Fruit fly (Drosophila melanogaster) whole organism, embryonic: ENCODE data around the gene Adgf-D.

Experiments used
- Asciz ChIP-seq: fragments of 200-800 bp; sonication (Bioruptor generic); optimal IDR thresholded peaks from 2 replicates; lab custom pipeline; 2017; ENCODE audit warnings: missing biosample characterization, mild to moderate bottlenecking, missing genetic modification characterization, missing genetic modification reagents
- Atf6 ChIP-seq: fragments of 200-800 bp; sonication (Bioruptor generic); IDR thresholded peaks from 2 replicates; pipeline ENCODE4 v1.3.6; 2022; ENCODE audit warnings: missing biosample characterization, missing genetic modification characterization
- CG10543 ChIP-seq: fragments of 200-800 bp; sonication (Bioruptor generic); optimal IDR thresholded peaks from 3 replicates; lab custom pipeline; 2017; ENCODE audit warnings: missing biosample characterization, mild to moderate bottlenecking, missing genetic modification characterization, moderate library complexity
- CG10959 ChIP-seq: fragments of 200-800 bp; sonication (Bioruptor generic); IDR thresholded peaks from 2 replicates; pipeline ENCODE4 v1.3.6; 2022; ENCODE audit warnings: missing biosample characterization, missing genetic modification characterization
- CG12391 ChIP-seq: fragments of 200-800 bp; sonication (Bioruptor generic); optimal IDR thresholded peaks from 3 replicates; lab custom pipeline; 2018; ENCODE audit warnings: missing biosample characterization, mild to moderate bottlenecking, missing genetic modification characterization, moderate library complexity
- CG13624 ChIP-seq: fragments of 200-800 bp; sonication (Bioruptor generic); optimal IDR thresholded peaks from 2 replicates; lab custom pipeline; 2016; ENCODE audit warnings: missing biosample characterization, missing genetic modification characterization
- CG13894 ChIP-seq: fragments of 200-800 bp; sonication (Bioruptor generic); optimal IDR thresholded peaks from 3 replicates; lab custom pipeline; 2018; ENCODE audit warnings: missing biosample characterization, mild to moderate bottlenecking, missing genetic modification characterization, moderate library complexity
- CG17359 ChIP-seq: fragments of 200-800 bp; sonication (Bioruptor generic); optimal IDR thresholded peaks from 3 replicates; lab custom pipeline; 2018; ENCODE audit warnings: missing biosample characterization, mild to moderate bottlenecking, missing genetic modification characterization, moderate library complexity
- CG2875 ChIP-seq: fragments of 200-800 bp; sonication (Bioruptor generic); optimal IDR thresholded peaks from 2 replicates; lab custom pipeline; 2017; ENCODE audit warnings: missing biosample characterization, mild to moderate bottlenecking, missing genetic modification characterization, missing genetic modification reagents
- CG30020 ChIP-seq: fragments of 200-800 bp; optimal IDR thresholded peaks from 2 replicates; lab custom pipeline; 2019; ENCODE audit warnings: missing biosample characterization, mild to moderate bottlenecking, missing genetic modification characterization, moderate library complexity
- CG6175 ChIP-seq: fragments of 200-800 bp; sonication (Bioruptor generic); IDR thresholded peaks from 3 replicates; pipeline ENCODE4 v1.3.6; 2022; ENCODE audit warnings: missing biosample characterization, missing genetic modification characterization
- CG6254 ChIP-seq: fragments of 200-800 bp; sonication (Bioruptor generic); optimal IDR thresholded peaks from 3 replicates; lab custom pipeline; 2017; ENCODE audit warnings: mild to moderate bottlenecking, missing biosample characterization, missing genetic modification reagents, missing genetic modification characterization
- CG6272 ChIP-seq: fragments of 200-800 bp; sonication (Bioruptor generic); IDR thresholded peaks from 2 replicates; pipeline ENCODE4 v1.3.6; 2022; ENCODE audit warnings: missing biosample characterization, missing genetic modification characterization
- CG6813 ChIP-seq: fragments of 200-800 bp; sonication (Bioruptor generic); optimal IDR thresholded peaks from 2 replicates; lab custom pipeline; 2017; ENCODE audit warnings: missing biosample characterization, missing genetic modification characterization, mild to moderate bottlenecking, moderate library complexity, missing genetic modification reagents
- CG7372 ChIP-seq: fragments of 200-800 bp; sonication (Bioruptor generic); IDR thresholded peaks from 2 replicates; pipeline ENCODE4 v1.3.6; 2022; ENCODE audit warnings: missing biosample characterization, missing genetic modification characterization
- CG7839 ChIP-seq: fragments of 200-800 bp; sonication (Bioruptor generic); optimal IDR thresholded peaks from 3 replicates; lab custom pipeline; 2018; ENCODE audit warnings: missing biosample characterization, mild to moderate bottlenecking, missing genetic modification characterization, moderate library complexity
- CG7928 ChIP-seq: fragments of 200-800 bp; sonication (Bioruptor generic); optimal IDR thresholded peaks from 2 replicates; lab custom pipeline; 2017; ENCODE audit warnings: missing biosample characterization, mild to moderate bottlenecking, missing genetic modification characterization
- CG8290 ChIP-seq, 3 experiments: fragments of 200-800 bp; sonication (Bioruptor generic); optimal IDR thresholded peaks; 2 replicates each; lab custom pipeline; 2016 to 2019; ENCODE audit warnings: missing biosample characterization in 3 of 3, missing genetic modification characterization in 3 of 3, mild to moderate bottlenecking in 2 of 3, moderate library complexity in 1 of 3
- CG9797 ChIP-seq: fragments of 200-800 bp; sonication (Bioruptor generic); optimal IDR thresholded peaks from 3 replicates; lab custom pipeline; 2018; ENCODE audit warnings: missing biosample characterization, mild to moderate bottlenecking, missing genetic modification characterization
- D19A ChIP-seq: fragments of 200-800 bp; optimal IDR thresholded peaks from 3 replicates; lab custom pipeline; 2019; ENCODE audit warnings: missing biosample characterization, mild to moderate bottlenecking, missing genetic modification characterization, moderate library complexity
- Dip2 ChIP-seq: fragments of 200-800 bp; sonication (Bioruptor generic); IDR thresholded peaks from 2 replicates; pipeline ENCODE4 v1.3.6; 2022; ENCODE audit warnings: missing biosample characterization, missing genetic modification characterization
- Gsc ChIP-seq: fragments of 200-800 bp; sonication (Bioruptor generic); IDR thresholded peaks from 2 replicates; pipeline ENCODE4 v1.3.6; 2022; ENCODE audit warnings: missing biosample characterization, missing genetic modification characterization
- HLHmδ ChIP-seq: fragments of 200-800 bp; sonication (Bioruptor generic); optimal IDR thresholded peaks from 2 replicates; lab custom pipeline; 2018; ENCODE audit warnings: missing biosample characterization, mild to moderate bottlenecking, missing genetic modification characterization, moderate library complexity
- Hey ChIP-seq: fragments of 200-800 bp; sonication (Bioruptor generic); optimal IDR thresholded peaks from 3 replicates; lab custom pipeline; 2018; ENCODE audit warnings: missing biosample characterization, mild to moderate bottlenecking, missing genetic modification characterization
- Hr3 ChIP-seq: fragments of 200-800 bp; sonication (Bioruptor generic); optimal IDR thresholded peaks from 3 replicates; lab custom pipeline; 2016; ENCODE audit warnings: missing biosample characterization, missing genetic modification characterization
- Hr39 ChIP-seq: fragments of >200 bp; optimal IDR thresholded peaks from 2 replicates; lab custom pipeline; 2017
- Hsf ChIP-seq: fragments of 200-800 bp; sonication (Bioruptor generic); optimal IDR thresholded peaks from 3 replicates; lab custom pipeline; 2016; ENCODE audit warnings: missing biosample characterization, missing genetic modification characterization
- Jarid2 ChIP-seq: fragments of 200-800 bp; sonication (Bioruptor generic); optimal IDR thresholded peaks from 3 replicates; lab custom pipeline; 2017; ENCODE audit warnings: mild to moderate bottlenecking, missing biosample characterization, missing genetic modification reagents, missing genetic modification characterization
- MTF-1 ChIP-seq: fragments of 200-800 bp; sonication (Bioruptor generic); optimal IDR thresholded peaks from 2 replicates; lab custom pipeline; 2018; ENCODE audit warnings: missing biosample characterization, mild to moderate bottlenecking, missing genetic modification characterization, borderline replicate concordance
- Med ChIP-seq: fragments of 200-800 bp; sonication (Bioruptor generic); peaks from one replicate; lab custom pipeline; 2016; ENCODE audit warnings: missing biosample characterization, missing genetic modification characterization, mild to moderate bottlenecking, inconsistent platforms, moderate library complexity
- NFAT ChIP-seq: fragments of 200-800 bp; sonication (Bioruptor generic); IDR thresholded peaks from 2 replicates; pipeline ENCODE4 v1.3.6; 2022; ENCODE audit warnings: missing biosample characterization, missing genetic modification characterization
- Nf-YC ChIP-seq: fragments of 200-800 bp; optimal IDR thresholded peaks from 3 replicates; lab custom pipeline; 2019; ENCODE audit warnings: missing biosample characterization, mild to moderate bottlenecking, missing genetic modification characterization, moderate library complexity
- Oli ChIP-seq: fragments of 200-800 bp; sonication (Bioruptor generic); optimal IDR thresholded peaks from 2 replicates; lab custom pipeline; 2018; ENCODE audit warnings: missing biosample characterization, mild to moderate bottlenecking, missing genetic modification characterization, moderate library complexity
- Pdp1 ChIP-seq, 2 experiments: fragments of 200-800 bp; sonication (Bioruptor generic); optimal IDR thresholded peaks; 3 replicates each; lab custom pipeline; 2016; ENCODE audit warnings: missing biosample characterization in 2 of 2, missing genetic modification characterization in 2 of 2, mild to moderate bottlenecking in 1 of 2, moderate library complexity in 1 of 2
- Ravus ChIP-seq: fragments of 200-800 bp; sonication (Bioruptor generic); IDR thresholded peaks from 2 replicates; pipeline ENCODE4 v1.3.6; 2022; ENCODE audit warnings: missing biosample characterization, missing genetic modification characterization
- Taf1 ChIP-seq: fragments of 200-800 bp; sonication (Bioruptor generic); IDR thresholded peaks from 2 replicates; pipeline ENCODE4 v1.3.6; 2022; ENCODE audit warnings: missing biosample characterization, missing genetic modification characterization
- Tbp ChIP-seq: fragments of >200 bp; optimal IDR thresholded peaks from 2 replicates; lab custom pipeline; 2018; ENCODE audit warnings: missing biosample characterization, missing genetic modification characterization
- aop ChIP-seq: fragments of 200-800 bp; sonication (Bioruptor generic); IDR thresholded peaks from 2 replicates; pipeline ENCODE4 v1.3.6; 2022; ENCODE audit warnings: missing biosample characterization, missing genetic modification characterization
- ap ChIP-seq: fragments of 200-800 bp; sonication (Bioruptor generic); IDR thresholded peaks from 2 replicates; pipeline ENCODE4 v1.3.6; 2022; ENCODE audit warnings: missing biosample characterization, missing genetic modification characterization
- chm ChIP-seq: fragments of 200-800 bp; sonication (Bioruptor generic); IDR thresholded peaks from 2 replicates; pipeline ENCODE4 v1.3.6; 2022; ENCODE audit warnings: missing biosample characterization, missing genetic modification characterization
- gfzf ChIP-seq: fragments of 200-800 bp; sonication (Bioruptor generic); optimal IDR thresholded peaks from 2 replicates; lab custom pipeline; 2016; ENCODE audit warnings: missing biosample characterization, mild to moderate bottlenecking, missing genetic modification characterization, moderate library complexity
- gt ChIP-seq: fragments of 200-800 bp; sonication (Bioruptor generic); IDR thresholded peaks from 2 replicates; pipeline ENCODE4 v1.3.6; 2022; ENCODE audit warnings: missing biosample characterization, missing genetic modification characterization
- jumu ChIP-seq: fragments of 200-800 bp; sonication (Bioruptor generic); optimal IDR thresholded peaks from 3 replicates; lab custom pipeline; 2016; ENCODE audit warnings: missing biosample characterization, missing genetic modification characterization
- ken ChIP-seq: fragments of 200-800 bp; sonication (Bioruptor generic); IDR thresholded peaks from 3 replicates; pipeline ENCODE4 v1.3.6; 2022; ENCODE audit warnings: missing biosample characterization, missing genetic modification characterization
- lmd ChIP-seq: fragments of 200-800 bp; sonication (Bioruptor generic); IDR thresholded peaks from 2 replicates; pipeline ENCODE4 v1.3.6; 2022; ENCODE audit warnings: missing biosample characterization, missing genetic modification characterization
- nom ChIP-seq: fragments of 200-800 bp; sonication (Bioruptor generic); optimal IDR thresholded peaks from 2 replicates; lab custom pipeline; 2017; ENCODE audit warnings: missing biosample characterization, missing genetic modification characterization, mild to moderate bottlenecking, moderate library complexity, missing genetic modification reagents
- salm ChIP-seq: fragments of 200-800 bp; sonication (Bioruptor generic); optimal IDR thresholded peaks from 2 replicates; lab custom pipeline; 2018; ENCODE audit warnings: missing biosample characterization, mild to moderate bottlenecking, missing genetic modification characterization
- sens ChIP-seq: fragments of 200-800 bp; sonication (Bioruptor generic); peaks from one replicate; lab custom pipeline; 2016; ENCODE audit warnings: missing biosample characterization, missing genetic modification characterization
- sens-2 ChIP-seq: fragments of 200-800 bp; sonication (Bioruptor generic); IDR thresholded peaks from 2 replicates; pipeline ENCODE4 v1.3.6; 2022; ENCODE audit warnings: missing biosample characterization, missing genetic modification characterization
- sima ChIP-seq: fragments of 200-800 bp; sonication (Bioruptor generic); optimal IDR thresholded peaks from 2 replicates; lab custom pipeline; 2016; ENCODE audit warnings: missing biosample characterization, missing genetic modification characterization
- wor ChIP-seq: fragments of 200-800 bp; sonication (Bioruptor generic); IDR thresholded peaks from 2 replicates; pipeline ENCODE4 v1.3.6; 2022; ENCODE audit warnings: missing biosample characterization, missing genetic modification characterization

Adgf-D gene

DNA sequence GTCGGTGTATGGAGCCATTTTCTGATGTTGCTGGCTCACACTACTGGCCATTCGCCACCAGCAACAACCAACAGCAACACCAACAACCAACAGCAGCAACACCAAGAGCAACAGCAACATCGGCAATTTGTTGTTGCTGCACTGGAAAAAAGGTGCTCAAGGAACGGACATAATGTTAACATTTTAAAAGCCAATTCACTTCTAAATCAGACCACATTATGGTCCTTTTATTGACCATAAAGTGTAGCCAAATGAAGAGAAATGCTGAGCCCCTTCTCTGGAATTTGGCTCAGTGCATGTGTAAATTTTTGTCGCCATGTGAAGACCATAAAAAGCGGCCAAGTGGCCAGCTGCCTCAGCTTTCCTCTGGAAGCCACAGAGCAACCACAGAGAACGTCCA is 11.6 kb upstream of the Adgf-D start (continued):
- TF ChIP-seq gfzf (GFP tag; lab: Kevin White, UChicago) (no peak), CG6272 (GFP tag; lab: Robert Waterston, UW) (no peak), Gsc (GFP tag; lab: Robert Waterston, UW) (no peak), Pdp1 (GFP tag; optimal IDR thresholded peaks at IDR 0.05; lab: Kevin White, UChicago) (peak; percentile 12 to 64), Taf1 (no peak), lmd (GFP tag; lab: Robert Waterston, UW) (peak; percentile 34; the same call in 1 of the 2 replicates), CG9797 (GFP tag; lab: Kevin White, UChicago) (no peak), Dip2 (GFP tag; lab: Robert Waterston, UW) (no peak), CG6813 (GFP tag; lab: Kevin White, UChicago) (no peak), sens (GFP tag; lab: Kevin White, UChicago) (peak; percentile 77), CG6254 (GFP tag; lab: Kevin White, UChicago) (no peak), HLHmδ (GFP tag; lab: Kevin White, UChicago) (no peak), CG13624 (GFP tag; lab: Kevin White, UChicago) (peak; percentile 39), Jarid2 (GFP tag; lab: Kevin White, UChicago) (no peak), Med (GFP tag; lab: Kevin White, UChicago) (peak; percentile 95), Oli (tag; lab: Kevin White, UChicago) (peak; percentile 11), aop (peak; percentile 21; the same call in 1 of the 2 replicates), chm (GFP tag; lab: Robert Waterston, UW) (no peak), Hsf (GFP tag; lab: Kevin White, UChicago) (no peak), CG6175 (GFP tag; lab: Robert Waterston, UW) (no peak), Asciz (GFP tag; lab: Kevin White, UChicago) (no peak), CG10543 (GFP tag; lab: Kevin White, UChicago) (no peak), sima (GFP tag; lab: Kevin White, UChicago) (no peak), Tbp (GFP tag; lab: Kevin White, UChicago) (no peak), nom (GFP tag; lab: Kevin White, UChicago) (peak; percentile 62), CG7928 (GFP tag; lab: Kevin White, UChicago) (no peak), Hr3 (GFP tag; lab: Kevin White, UChicago) (no peak), Nf-YC (no peak), CG12391 (tag; lab: Kevin White, UChicago) (peak; percentile 12), CG7372 (GFP tag; lab: Robert Waterston, UW) (0 out of 2 replicates have a peak, but pooled peaks have one; percentile 29), salm (tag; lab: Kevin White, UChicago) (no peak), ken (GFP tag; lab: Robert Waterston, UW) (peak; percentile 62; the same call in 2 of the 3 replicates), Hey (tag; lab: Kevin White, UChicago) (no peak), NFAT (no peak), CG17359 (tag; lab: Kevin White, UChicago) (peak; percentile 35), CG13894 (tag; lab: Kevin White, UChicago) (no peak), jumu (GFP tag; lab: Kevin White, UChicago) (peak; percentile 32), D19A (tag; lab: Kevin White, UChicago) (no peak), Ravus (no peak; the same call in 1 of the 2 replicates), CG30020 (no peak), Hr39 (lab: Kevin White, UChicago) (no peak), CG10959 (GFP tag; lab: Robert Waterston, UW) (0 out of 2 replicates have a peak, but pooled peaks have one; percentile 15), CG7839 (tag; lab: Kevin White, UChicago) (peak; percentile 59), CG2875 (peak; percentile 31), gt (GFP tag; lab: Robert Waterston, UW) (peak; percentile 27; the same call in 1 of the 2 replicates), MTF-1 (GFP tag; lab: Kevin White, UChicago) (no peak), wor (GFP tag; lab: Robert Waterston, UW) (no peak), ap (peak; percentile 17; the same call in 1 of the 2 replicates), sens-2 (GFP tag; lab: Robert Waterston, UW) (no peak), Atf6 (GFP tag; lab: Robert Waterston, UW) (no peak), CG8290 (GFP tag; optimal IDR thresholded peaks at IDR 0.05; lab: Kevin White, UChicago) (no peak), CG8290 (tag; optimal IDR thresholded peaks at IDR 0.05; lab: Kevin White, UChicago) (peak in 1 of 2 experiments; percentile 1)
